Worm (Caenorhabditis elegans) whole organism, L3 larva: ENCODE results near the gene lsm-8.

Experiments
- ceh-16 ChIP-seq: sonication (generic microtip); optimal IDR thresholded peaks from 2 replicates; lab custom pipeline; 2017; ENCODE audit warnings: missing biosample characterization, missing genetic modification characterization
- fkh-10 ChIP-seq: sonication (generic microtip); optimal IDR thresholded peaks from 2 replicates; lab custom pipeline; 2017; ENCODE audit warnings: missing biosample characterization, missing genetic modification reagents, missing genetic modification characterization
- nfya-1 ChIP-seq: sonication (generic microtip); optimal IDR thresholded peaks from 2 replicates; lab custom pipeline; 2017; ENCODE audit warnings: missing genetic modification characterization, mild to moderate bottlenecking, missing compliant biosample characterization, antibody characterized with exemption, moderate library complexity; ENCODE audit not compliant: insufficient read depth
- nhr-12 ChIP-seq: fragments of 150-350 bp; optimal IDR thresholded peaks from 2 replicates; lab custom pipeline; 2014; ENCODE audit warnings: missing biosample characterization, missing genetic modification characterization
- nhr-237 ChIP-seq: fragments of 150-350 bp; optimal IDR thresholded peaks from 2 replicates; lab custom pipeline; 2014; ENCODE audit warnings: missing biosample characterization, missing genetic modification characterization
- snpc-4 ChIP-seq: fragments of 150-350 bp; optimal IDR thresholded peaks from 2 replicates; lab custom pipeline; 2014; ENCODE audit warnings: missing biosample characterization, missing genetic modification characterization
- unc-62 ChIP-seq: fragments of 150-350 bp; sonication (generic microtip); optimal IDR thresholded peaks from 4 replicates; lab custom pipeline; 2014; ENCODE audit warnings: missing biosample characterization, missing genetic modification reagents, missing genetic modification characterization

ce11 chrIV:6373721-6374120 is 47.4 kb downstream of the lsm-8 start:
- TF ChIP-seq ceh-16: no peak
- no peak for TF ChIP-seq fkh-10 (GFP tag; lab: Kevin White, UChicago)
- no peak for TF ChIP-seq nfya-1 (tag; lab: Kevin White, UChicago)
- no peak for TF ChIP-seq unc-62 (GFP tag; lab: Kevin White, UChicago)
- no peak for TF ChIP-seq nhr-237 (tag; lab: Kevin White, UChicago)
- TF ChIP-seq nhr-12: no peak
- TF ChIP-seq snpc-4: no peak
